Fruit fly (Drosophila melanogaster): ENCODE results near the gene fh.

The fh gene

dm6 chrX:9152127-9152598 is 3.3 kb upstream of the fh start (continued):
- TF ChIP-seq CG2678 (tag; optimal IDR thresholded peaks at IDR 0.05), result no peak
- TF ChIP-seq H15 (GFP tag; IDR thresholded peaks at IDR 0.05), result no peak
- TF ChIP-seq Xrp1 (GFP tag; IDR thresholded peaks at IDR 0.05), result peak; percentile 42; the same call in 1 of the 2 replicates
- peak; percentile 7 for TF ChIP-seq Sry-δ (GFP tag; optimal IDR thresholded peaks at IDR 0.05)
- no peak for TF ChIP-seq CG6791 (GFP tag; IDR thresholded peaks at IDR 0.05; ENCODE audit: partially characterized antibody)
- TF ChIP-seq so (GFP tag; IDR thresholded peaks at IDR 0.05), result peak; percentile 71; the same call in 2 of the 3 replicates
- TF ChIP-seq ara (GFP tag; IDR thresholded peaks at IDR 0.05), result no peak
- TF ChIP-seq Dref (GFP tag; IDR thresholded peaks at IDR 0.05), result no peak
- peak; percentile 59 for TF ChIP-seq CG34376 (GFP tag; optimal IDR thresholded peaks at IDR 0.05)
- TF ChIP-seq Nf-YB (GFP tag; optimal IDR thresholded peaks at IDR 0.05), result peak; percentile 53
- no peak for TF ChIP-seq da (GFP tag; optimal IDR thresholded peaks at IDR 0.05)
- TF ChIP-seq dan (GFP tag; IDR thresholded peaks at IDR 0.05), result no peak
- no peak for TF ChIP-seq CG16779 (GFP tag; IDR thresholded peaks at IDR 0.05)
- peak; percentile 34; the same call in 1 of the 3 replicates for TF ChIP-seq dysf (GFP tag; IDR thresholded peaks at IDR 0.05)
- peak; percentile 30 for TF ChIP-seq CG9727 (GFP tag; optimal IDR thresholded peaks at IDR 0.05)
- no peak for TF ChIP-seq CG10462 (GFP tag; optimal IDR thresholded peaks at IDR 0.05)
- peak; percentile 60; the same call in 2 of the 3 replicates for TF ChIP-seq row (GFP tag; IDR thresholded peaks at IDR 0.05)
- peak; percentile 32 for TF ChIP-seq CG7556 (GFP tag; optimal IDR thresholded peaks at IDR 0.05)
- no peak for TF ChIP-seq jumu (GFP tag; optimal IDR thresholded peaks at IDR 0.05)
- no peak for TF ChIP-seq CG15073 (GFP tag; optimal IDR thresholded peaks at IDR 0.05)
- no peak for TF ChIP-seq CG18599 (GFP tag; optimal IDR thresholded peaks at IDR 0.05)
- no peak for TF ChIP-seq crc (GFP tag; optimal IDR thresholded peaks at IDR 0.05)
- TF ChIP-seq Bdp1 (GFP tag; optimal IDR thresholded peaks at IDR 0.05), result no peak
- no peak for TF ChIP-seq CG16813 (GFP tag; IDR thresholded peaks at IDR 0.05; ENCODE audit: partially characterized antibody)
- no peak for TF ChIP-seq CG4360 (GFP tag; IDR thresholded peaks at IDR 0.05)
- TF ChIP-seq Opbp (GFP tag; IDR thresholded peaks at IDR 0.05; ENCODE audit: partially characterized antibody), result no peak
- no peak for TF ChIP-seq Scr (GFP tag; IDR thresholded peaks at IDR 0.05; ENCODE audit: partially characterized antibody)
- TF ChIP-seq ac (GFP tag; optimal IDR thresholded peaks at IDR 0.05), result no peak
- TF ChIP-seq zfh2 (GFP tag; optimal IDR thresholded peaks at IDR 0.05), result no peak
- TF ChIP-seq TFAM (GFP tag; optimal IDR thresholded peaks at IDR 0.05), result no peak
- peak; percentile 11; the same call in 1 of the 2 replicates for TF ChIP-seq CG11247 (GFP tag; IDR thresholded peaks at IDR 0.05)
- TF ChIP-seq CG42726 (GFP tag; IDR thresholded peaks at IDR 0.05; ENCODE audit: partially characterized antibody), result no peak
- peak; percentile 23 for TF ChIP-seq CG9876 (GFP tag; optimal IDR thresholded peaks at IDR 0.05)
- TF ChIP-seq ap (GFP tag; IDR thresholded peaks at IDR 0.05), result no peak
- no peak for TF ChIP-seq CG2889 (GFP tag; IDR thresholded peaks at IDR 0.05)
- TF ChIP-seq cato (GFP tag; optimal IDR thresholded peaks at IDR 0.05; ENCODE audit: borderline replicate concordance), result no peak
- 0 out of 2 replicates have a peak, but pooled peaks have one; percentile 30 for TF ChIP-seq sens-2 (GFP tag; IDR thresholded peaks at IDR 0.05)
- TF ChIP-seq CG14710 (tag; optimal IDR thresholded peaks at IDR 0.05), result peak; percentile 15
- no peak for TF ChIP-seq CG9932 (GFP tag; IDR thresholded peaks at IDR 0.05)
- TF ChIP-seq peb (GFP tag; IDR thresholded peaks at IDR 0.05), result no peak
- no peak for TF ChIP-seq MTF-1 (GFP tag; optimal IDR thresholded peaks at IDR 0.05; ENCODE audit: borderline replicate concordance)
- TF ChIP-seq Mrtf (GFP tag; IDR thresholded peaks at IDR 0.05), result no peak
- TF ChIP-seq corto (GFP tag; optimal IDR thresholded peaks at IDR 0.05), result peak; percentile 10
- no peak for TF ChIP-seq Aef1 (GFP tag; IDR thresholded peaks at IDR 0.05)
- no peak for TF ChIP-seq Blimp-1 (GFP tag; optimal IDR thresholded peaks at IDR 0.05)
- TF ChIP-seq z (GFP tag; IDR thresholded peaks at IDR 0.05), result no peak
- no peak for TF ChIP-seq p53 (GFP tag; optimal IDR thresholded peaks at IDR 0.05)
- no peak for TF ChIP-seq Hr78 (GFP tag; optimal IDR thresholded peaks at IDR 0.05)
- TF ChIP-seq Spps (tag; optimal IDR thresholded peaks at IDR 0.05), result no peak
- no peak for TF ChIP-seq CG9817 (tag; optimal IDR thresholded peaks at IDR 0.05)
- TF ChIP-seq CG8765 (GFP tag; IDR thresholded peaks at IDR 0.05), result no peak
